Worm (Caenorhabditis elegans) whole organism, L2 larva: ENCODE data around the gene endu-2.
A peak's percentile ranks its signal among the peaks of the same experiment; 100 is the strongest.

Experiments used
- ZK546.5 ChIP-seq: sonication (generic microtip); optimal IDR thresholded peaks from 2 replicates; lab custom pipeline; 2017; ENCODE audit warnings: missing biosample characterization, missing genetic modification characterization
- blmp-1 ChIP-seq: sonication (generic microtip); optimal IDR thresholded peaks from 2 replicates; lab custom pipeline; 2017; ENCODE audit warnings: missing genetic modification characterization, mild to moderate bottlenecking, missing compliant biosample characterization, antibody characterized with exemption, moderate library complexity; ENCODE audit not compliant: insufficient read depth
- ceh-16 ChIP-seq: fragments of 150-350 bp; optimal IDR thresholded peaks from 2 replicates; lab custom pipeline; 2014; ENCODE audit warnings: missing biosample characterization, missing genetic modification characterization
- fos-1 ChIP-seq: fragments of 150-350 bp; optimal IDR thresholded peaks from 2 replicates; lab custom pipeline; 2014; ENCODE audit warnings: missing biosample characterization, missing genetic modification characterization
- lsy-2 ChIP-seq, 2 experiments: fragments of 150-350 bp in 1 of 2; sonication (generic microtip) in 1 of 2; optimal IDR thresholded peaks; 2 replicates each; lab custom pipeline; 2014 to 2017; ENCODE audit warnings: missing biosample characterization in 2 of 2, missing genetic modification characterization in 2 of 2
- nhr-23 ChIP-seq: fragments of 150-350 bp; optimal IDR thresholded peaks from 2 replicates; lab custom pipeline; 2014; ENCODE audit warnings: missing biosample characterization, missing genetic modification reagents, missing genetic modification characterization
- snpc-4 ChIP-seq: fragments of 150-350 bp; optimal IDR thresholded peaks from 2 replicates; lab custom pipeline; 2014; ENCODE audit warnings: missing biosample characterization, missing genetic modification characterization
- unc-39 ChIP-seq: fragments of 150-350 bp; optimal IDR thresholded peaks from 2 replicates; lab custom pipeline; 2014; ENCODE audit warnings: missing biosample characterization, missing genetic modification characterization

DNA sequence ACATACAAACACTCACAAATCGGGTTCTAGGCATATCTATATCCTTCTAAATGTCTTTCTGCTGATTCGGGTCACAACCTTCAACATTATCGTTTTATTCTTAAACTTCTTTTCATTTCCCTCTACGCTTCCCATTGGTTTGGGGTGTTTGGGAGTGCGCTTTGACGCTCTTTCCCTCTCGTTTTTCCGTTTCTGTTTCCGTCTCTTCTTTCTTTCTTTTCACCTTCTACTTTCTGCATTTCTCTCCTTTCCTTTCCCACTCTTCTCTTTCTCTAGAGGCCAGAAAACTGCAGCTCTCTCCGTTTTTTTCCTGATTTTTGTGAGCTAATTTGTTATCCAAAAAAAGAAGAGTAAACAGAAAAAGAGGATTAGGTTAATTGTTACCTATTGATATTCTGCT is 34.2 kb downstream of the endu-2 start:
- TF ChIP-seq lsy-2 (tag; optimal IDR thresholded peaks at IDR 0.05; lab: Kevin White, UChicago): no peak
- no peak for TF ChIP-seq ceh-16 (tag; lab: Kevin White, UChicago)
- peak; percentile 28 for TF ChIP-seq blmp-1
- no peak for TF ChIP-seq nhr-23 (tag; lab: Kevin White, UChicago)
- TF ChIP-seq ZK546.5 (tag; lab: Kevin White, UChicago): no peak
- TF ChIP-seq snpc-4 (tag; lab: Kevin White, UChicago): no peak
- TF ChIP-seq fos-1 (tag; lab: Kevin White, UChicago): no peak
- TF ChIP-seq unc-39: no peak
